Fruit fly (Drosophila melanogaster) whole organism: ENCODE results near the gene Faf2.

Source experiments
- Dll ChIP-seq: fragments of >200 bp; optimal IDR thresholded peaks from 2 replicates; lab custom pipeline; 2017
- psq ChIP-seq: fragments of >200 bp; optimal IDR thresholded peaks from 2 replicates; lab custom pipeline; 2017

dm6 chr2L:18665952-18666606 is 42.4 kb downstream of the Faf2 start:
- TF ChIP-seq psq (lab: Kevin White, UChicago) (no peak), Dll (lab: Kevin White, UChicago) (no peak)
